Comparison of ENCODE assay signal across 2 fruit fly cellular contexts in genomic region chr2L:322915-323314, dm6.
TF ChIP-seq lines count a peak whose summit lies in the region.

No protein-coding gene starts in this region.

- TF ChIP-seq CTCF in whole organism, embryonic (GFP tag; optimal IDR thresholded peaks at IDR 0.05; lab: Kevin White, UChicago) = no peak

TF ChIP-seq in whole organism, adult, 20 proteins besides CTCF, POLR2A, EP300 and RAD21:
- TF ChIP-seq CG7101 (tag; optimal IDR thresholded peaks at IDR 0.05; lab: Kevin White, UChicago) (peak; percentile 5), cic (GFP tag; optimal IDR thresholded peaks at IDR 0.05; lab: Kevin White, UChicago) (peak; percentile 84), Crg-1 (GFP tag; optimal IDR thresholded peaks at IDR 0.05; lab: Kevin White, UChicago) (no peak), CG33017 (tag; optimal IDR thresholded peaks at IDR 0.05; lab: Kevin White, UChicago) (no peak), ovo (GFP tag; optimal IDR thresholded peaks at IDR 0.05; lab: Kevin White, UChicago) (peak; percentile 25), CG5204 (GFP tag; optimal IDR thresholded peaks at IDR 0.05; lab: Kevin White, UChicago) (no peak)

TF ChIP-seq in whole organism, embryonic, 481 proteins besides CTCF, POLR2A, EP300 and RAD21:
- TF ChIP-seq phol (tag; optimal IDR thresholded peaks at IDR 0.05; lab: Kevin White, UChicago) = no peak
- no peak for TF ChIP-seq HLH3B (GFP tag; IDR thresholded peaks at IDR 0.05; lab: Robert Waterston, UW)
- TF ChIP-seq sim (GFP tag; IDR thresholded peaks at IDR 0.05; lab: Robert Waterston, UW) = no peak
- TF ChIP-seq lab (GFP tag; optimal IDR thresholded peaks at IDR 0.05; lab: Kevin White, UChicago) = peak; percentile 28
- TF ChIP-seq CG3995 (GFP tag; optimal IDR thresholded peaks at IDR 0.05; lab: Kevin White, UChicago) = no peak
- TF ChIP-seq slbo (GFP tag; IDR thresholded peaks at IDR 0.05; lab: Robert Waterston, UW) = no peak
- TF ChIP-seq sens-2 (GFP tag; IDR thresholded peaks at IDR 0.05; lab: Robert Waterston, UW) = no peak
- no peak for TF ChIP-seq CG4820 (GFP tag; optimal IDR thresholded peaks at IDR 0.05; lab: Kevin White, UChicago)
- no peak for TF ChIP-seq CG7271 (tag; optimal IDR thresholded peaks at IDR 0.05; lab: Kevin White, UChicago)
- peak; percentile 46 for TF ChIP-seq CG12071 (GFP tag; optimal IDR thresholded peaks at IDR 0.05; lab: Kevin White, UChicago)
- peak; percentile 87 for TF ChIP-seq mirr (GFP tag; optimal IDR thresholded peaks at IDR 0.05; lab: Kevin White, UChicago)
- no peak for TF ChIP-seq CG17829 (tag; optimal IDR thresholded peaks at IDR 0.05; lab: Kevin White, UChicago)
- TF ChIP-seq Awh (GFP tag; IDR thresholded peaks at IDR 0.05; lab: Robert Waterston, UW) = no peak
- no peak for TF ChIP-seq onecut (GFP tag; IDR thresholded peaks at IDR 0.05; lab: Robert Waterston, UW)
- no peak for TF ChIP-seq CG8924 (tag; optimal IDR thresholded peaks at IDR 0.05; lab: Kevin White, UChicago)
- no peak for TF ChIP-seq crol (GFP tag; IDR thresholded peaks at IDR 0.05; lab: Robert Waterston, UW)
- no peak for TF ChIP-seq CG15011 (GFP tag; optimal IDR thresholded peaks at IDR 0.05; lab: Kevin White, UChicago)
- no peak for TF ChIP-seq ac (GFP tag; optimal IDR thresholded peaks at IDR 0.05; lab: Kevin White, UChicago)
- no peak for TF ChIP-seq dati (GFP tag; IDR thresholded peaks at IDR 0.05; lab: Robert Waterston, UW)
- no peak for TF ChIP-seq NfI (GFP tag; optimal IDR thresholded peaks at IDR 0.05; lab: Kevin White, UChicago)
- no peak for TF ChIP-seq corto (GFP tag; optimal IDR thresholded peaks at IDR 0.05; lab: Kevin White, UChicago)
- TF ChIP-seq gce (GFP tag; IDR thresholded peaks at IDR 0.05; lab: Robert Waterston, UW) = no peak
- TF ChIP-seq CG17912 (GFP tag; optimal IDR thresholded peaks at IDR 0.05; lab: Kevin White, UChicago) = no peak
- TF ChIP-seq wek (GFP tag; optimal IDR thresholded peaks at IDR 0.05; lab: Kevin White, UChicago) = no peak
- no peak for TF ChIP-seq D19A (tag; optimal IDR thresholded peaks at IDR 0.05; lab: Kevin White, UChicago)
- TF ChIP-seq tll (GFP tag; optimal IDR thresholded peaks at IDR 0.05; lab: Kevin White, UChicago) = no peak
- peak; percentile 60 for TF ChIP-seq CG34376 (GFP tag; optimal IDR thresholded peaks at IDR 0.05; lab: Kevin White, UChicago)
- peak; percentile 29 for TF ChIP-seq CG6254 (GFP tag; optimal IDR thresholded peaks at IDR 0.05; lab: Kevin White, UChicago)
- TF ChIP-seq H15 (GFP tag; IDR thresholded peaks at IDR 0.05; lab: Robert Waterston, UW) = no peak
- TF ChIP-seq HLH54F (GFP tag; optimal IDR thresholded peaks at IDR 0.05; lab: Kevin White, UChicago) = no peak
- peak; percentile 4 for TF ChIP-seq caup (GFP tag; optimal IDR thresholded peaks at IDR 0.05; lab: Kevin White, UChicago; ENCODE audit: severe bottlenecking)
- no peak for TF ChIP-seq CoRest (tag; optimal IDR thresholded peaks at IDR 0.05; lab: Kevin White, UChicago)
- TF ChIP-seq otp (GFP tag; IDR thresholded peaks at IDR 0.05; lab: Robert Waterston, UW) = no peak
- TF ChIP-seq B-H2 (GFP tag; optimal IDR thresholded peaks at IDR 0.05; lab: Kevin White, UChicago) = no peak
- no peak for TF ChIP-seq Mrtf (GFP tag; IDR thresholded peaks at IDR 0.05; lab: Robert Waterston, UW)
- no peak for TF ChIP-seq pita (GFP tag; optimal IDR thresholded peaks at IDR 0.05; lab: Kevin White, UChicago)
- peak; percentile 98 for TF ChIP-seq exex (tag; optimal IDR thresholded peaks at IDR 0.05; lab: Kevin White, UChicago)
- peak; percentile 23 for TF ChIP-seq HmgZ (tag; optimal IDR thresholded peaks at IDR 0.05; lab: Kevin White, UChicago)
- peak; percentile 14 for TF ChIP-seq CG5180 (GFP tag; optimal IDR thresholded peaks at IDR 0.05; lab: Kevin White, UChicago)
- TF ChIP-seq CG1024 (GFP tag; IDR thresholded peaks at IDR 0.05; lab: Robert Waterston, UW) = no peak
- TF ChIP-seq Hey (tag; optimal IDR thresholded peaks at IDR 0.05; lab: Kevin White, UChicago) = peak; percentile 94
- no peak for TF ChIP-seq vvl (GFP tag; IDR thresholded peaks at IDR 0.05; lab: Robert Waterston, UW)
- TF ChIP-seq CG12769 (tag; optimal IDR thresholded peaks at IDR 0.05; lab: Kevin White, UChicago) = no peak
- peak; percentile 0 for TF ChIP-seq cwo (GFP tag; optimal IDR thresholded peaks at IDR 0.05; lab: Kevin White, UChicago)
- no peak for TF ChIP-seq ash1 (GFP tag; optimal IDR thresholded peaks at IDR 0.05; lab: Kevin White, UChicago)
- no peak for TF ChIP-seq CG12391 (tag; optimal IDR thresholded peaks at IDR 0.05; lab: Kevin White, UChicago)
- no peak for TF ChIP-seq chn (GFP tag; optimal IDR thresholded peaks at IDR 0.05; lab: Kevin White, UChicago)
- no peak for TF ChIP-seq Nf-YB (GFP tag; optimal IDR thresholded peaks at IDR 0.05; lab: Kevin White, UChicago)
- no peak for TF ChIP-seq Lpt (GFP tag; optimal IDR thresholded peaks at IDR 0.05; lab: Kevin White, UChicago)
- no peak for TF ChIP-seq so (GFP tag; IDR thresholded peaks at IDR 0.05; lab: Robert Waterston, UW)
- no peak for TF ChIP-seq CG2199 (GFP tag; IDR thresholded peaks at IDR 0.05; lab: Robert Waterston, UW)
- no peak for TF ChIP-seq chm (GFP tag; IDR thresholded peaks at IDR 0.05; lab: Robert Waterston, UW)
- TF ChIP-seq zf30C (GFP tag; optimal IDR thresholded peaks at IDR 0.05; lab: Kevin White, UChicago) = no peak
- TF ChIP-seq Doc2 (GFP tag; IDR thresholded peaks at IDR 0.05; lab: Robert Waterston, UW) = no peak
- no peak for TF ChIP-seq BtbVII (GFP tag; optimal IDR thresholded peaks at IDR 0.05; lab: Kevin White, UChicago)
- TF ChIP-seq CG13296 (GFP tag; optimal IDR thresholded peaks at IDR 0.05; lab: Kevin White, UChicago) = peak; percentile 24
- peak; percentile 55 for TF ChIP-seq GATAe (GFP tag; conservative IDR thresholded peaks at IDR 0.05; lab: Robert Waterston, UW)
- TF ChIP-seq Chrac-16 (GFP tag; optimal IDR thresholded peaks at IDR 0.05; lab: Kevin White, UChicago) = no peak
- TF ChIP-seq pfk (GFP tag; optimal IDR thresholded peaks at IDR 0.05; lab: Kevin White, UChicago) = peak; percentile 16
- TF ChIP-seq CG18599 (GFP tag; optimal IDR thresholded peaks at IDR 0.05; lab: Kevin White, UChicago) = peak; percentile 39
- no peak for TF ChIP-seq zfh1 (GFP tag; IDR thresholded peaks at IDR 0.05; lab: Robert Waterston, UW)
- TF ChIP-seq grn (GFP tag; optimal IDR thresholded peaks at IDR 0.05; lab: Kevin White, UChicago) = peak; percentile 87
- no peak for TF ChIP-seq Vsx1 (GFP tag; optimal IDR thresholded peaks at IDR 0.05; lab: Kevin White, UChicago)
- TF ChIP-seq CG9876 (GFP tag; optimal IDR thresholded peaks at IDR 0.05; lab: Kevin White, UChicago) = no peak
